Fruit fly (Drosophila melanogaster): ENCODE data around the gene CG42831.

dm6 chr3L:10787652-10788330 is 26.8 kb upstream of the CG42831 start:
- TF ChIP-seq CG1792 (GFP tag; optimal IDR thresholded peaks at IDR 0.05), result no peak
- TF ChIP-seq D (optimal IDR thresholded peaks at IDR 0.05), result no peak
- no peak for TF ChIP-seq D (GFP tag; optimal IDR thresholded peaks at IDR 0.05)
- no peak for TF ChIP-seq CG17328 (GFP tag; IDR thresholded peaks at IDR 0.05)
- TF ChIP-seq Doc3 (GFP tag; IDR thresholded peaks at IDR 0.05; ENCODE audit: partially characterized antibody), result no peak
- TF ChIP-seq CG9932 (GFP tag; IDR thresholded peaks at IDR 0.05), result no peak
- TF ChIP-seq GATAe (GFP tag; conservative IDR thresholded peaks at IDR 0.05), result no peak
- no peak for TF ChIP-seq CG3995 (GFP tag; optimal IDR thresholded peaks at IDR 0.05)
- TF ChIP-seq p53 (GFP tag; optimal IDR thresholded peaks at IDR 0.05), result no peak
- no peak for TF ChIP-seq maf-S (GFP tag; optimal IDR thresholded peaks at IDR 0.05)
- no peak for TF ChIP-seq pan (optimal IDR thresholded peaks at IDR 0.05)
- TF ChIP-seq pan (GFP tag; optimal IDR thresholded peaks at IDR 0.05 in 1 of 2, IDR thresholded peaks at IDR 0.05 in 1 of 2), result no peak
- TF ChIP-seq grau (tag; optimal IDR thresholded peaks at IDR 0.05), result no peak
- no peak for TF ChIP-seq Abd-B (GFP tag; optimal IDR thresholded peaks at IDR 0.05)
- no peak for TF ChIP-seq en (GFP tag; optimal IDR thresholded peaks at IDR 0.05)
- no peak for TF ChIP-seq Blimp-1 (GFP tag; optimal IDR thresholded peaks at IDR 0.05)

Measured in whole organism, embryonic.